Fruit fly (Drosophila melanogaster): Measurements from ENCODE around the gene Naa60.

Gene Naa60

DNA sequence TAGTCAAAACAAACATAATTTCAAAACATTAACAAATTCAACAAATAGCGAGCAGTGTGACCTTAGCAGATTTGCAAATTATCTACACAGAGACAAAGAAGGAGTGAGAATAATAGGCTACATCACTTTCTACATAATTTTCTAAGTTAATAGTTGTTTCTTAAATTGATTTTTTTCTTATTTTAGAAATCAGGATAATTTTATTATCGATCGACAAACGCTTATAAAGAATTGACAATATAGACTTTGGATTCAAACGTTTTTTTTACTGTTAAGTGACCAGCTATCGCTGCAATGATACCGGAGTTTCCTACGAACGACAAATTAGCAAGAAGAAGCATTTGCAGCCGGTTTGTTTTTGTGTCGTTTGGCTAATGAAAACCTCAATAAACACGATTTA lies 3.6 kb upstream of the Naa60 start, which contains the start of the genes nbs and defl:
nbs (minus strand) TSS at position 87 of the 400 bp plus-strand sequence.
defl (plus strand) TSS at position 316 of the 400 bp plus-strand sequence.
- TF ChIP-seq run (tag; optimal IDR thresholded peaks at IDR 0.05) (no peak), CG32767 (GFP tag; IDR thresholded peaks at IDR 0.05) (peak; percentile 53; the same call in 1 of the 2 replicates), br (optimal IDR thresholded peaks at IDR 0.05) (no peak), da (GFP tag; optimal IDR thresholded peaks at IDR 0.05) (no peak), CG15514 (GFP tag; optimal IDR thresholded peaks at IDR 0.05) (no peak), insv (GFP tag; optimal IDR thresholded peaks at IDR 0.05) (peak in 1 of 2 experiments; percentile 11), mam (GFP tag; optimal IDR thresholded peaks at IDR 0.05) (peak; percentile 88), Trl (optimal IDR thresholded peaks at IDR 0.05) (no peak), Trl (GFP tag; optimal IDR thresholded peaks at IDR 0.05) (peak; percentile 48), ci (GFP tag; IDR thresholded peaks at IDR 0.05) (no peak), Deaf1 (tag; optimal IDR thresholded peaks at IDR 0.05) (no peak), Gug (GFP tag; IDR thresholded peaks at IDR 0.05) (peak; percentile 61; the same call in 3 of the 4 replicates), HLH3B (GFP tag; IDR thresholded peaks at IDR 0.05) (peak; percentile 63), CG6254 (GFP tag; optimal IDR thresholded peaks at IDR 0.05) (no peak), CG13624 (GFP tag; optimal IDR thresholded peaks at IDR 0.05) (peak; percentile 75), gsb-n (tag; optimal IDR thresholded peaks at IDR 0.05) (no peak), Rx (GFP tag; IDR thresholded peaks at IDR 0.05) (peak; percentile 56; the same call in 1 of the 2 replicates), CG6791 (GFP tag; IDR thresholded peaks at IDR 0.05; ENCODE audit: partially characterized antibody) (no peak), CG2712 (tag; optimal IDR thresholded peaks at IDR 0.05) (peak; percentile 85), CG16779 (GFP tag; IDR thresholded peaks at IDR 0.05) (no peak), lab (GFP tag; optimal IDR thresholded peaks at IDR 0.05) (no peak), CG7839 (tag; optimal IDR thresholded peaks at IDR 0.05) (no peak), zfh2 (GFP tag; optimal IDR thresholded peaks at IDR 0.05) (peak; percentile 77), Bgb (GFP tag; IDR thresholded peaks at IDR 0.05; ENCODE audit: partially characterized antibody) (peak; percentile 12; the same call in 1 of the 2 replicates), seq (GFP tag; IDR thresholded peaks at IDR 0.05) (peak; percentile 39; the same call in 1 of the 2 replicates), pb (GFP tag; optimal IDR thresholded peaks at IDR 0.05) (no peak), Oaz (GFP tag; IDR thresholded peaks at IDR 0.05) (no peak), CG14441 (GFP tag; IDR thresholded peaks at IDR 0.05) (peak; percentile 86), dimm (GFP tag; IDR thresholded peaks at IDR 0.05) (no peak), dan (GFP tag; IDR thresholded peaks at IDR 0.05) (no peak), Hr78 (GFP tag; optimal IDR thresholded peaks at IDR 0.05) (no peak), CG6175 (GFP tag; IDR thresholded peaks at IDR 0.05) (no peak), gcm (GFP tag; optimal IDR thresholded peaks at IDR 0.05) (no peak), Taf1 (GFP tag; IDR thresholded peaks at IDR 0.05) (peak; percentile 46), CG9797 (GFP tag; optimal IDR thresholded peaks at IDR 0.05) (peak; percentile 57), sima (GFP tag; optimal IDR thresholded peaks at IDR 0.05) (no peak), tap (tag; optimal IDR thresholded peaks at IDR 0.05) (no peak), PHDP (tag; optimal IDR thresholded peaks at IDR 0.05) (peak; percentile 56), NK7.1 (GFP tag; optimal IDR thresholded peaks at IDR 0.05) (no peak), CG18262 (tag; optimal IDR thresholded peaks at IDR 0.05) (peak; percentile 74), CG15269 (tag; optimal IDR thresholded peaks at IDR 0.05) (no peak), wdn (GFP tag; IDR thresholded peaks at IDR 0.05) (0 out of 2 replicates have a peak, but pooled peaks have one; percentile 15), dm (GFP tag; optimal IDR thresholded peaks at IDR 0.05) (peak; percentile 19), mld (GFP tag; IDR thresholded peaks at IDR 0.05; ENCODE audit: partially characterized antibody) (no peak), danr (GFP tag; IDR thresholded peaks at IDR 0.05) (peak; percentile 44; the same call in 1 of the 2 replicates), CG1024 (GFP tag; IDR thresholded peaks at IDR 0.05) (peak; percentile 33; the same call in 1 of the 2 replicates), disco-r (GFP tag; optimal IDR thresholded peaks at IDR 0.05) (peak; percentile 4), CG11723 (GFP tag; optimal IDR thresholded peaks at IDR 0.05) (no peak), Adf1 (GFP tag; IDR thresholded peaks at IDR 0.05) (no peak), Dip2 (GFP tag; IDR thresholded peaks at IDR 0.05) (no peak), Blimp-1 (GFP tag; optimal IDR thresholded peaks at IDR 0.05) (no peak), esg (GFP tag; conservative IDR thresholded peaks at IDR 0.05) (peak; percentile 54)
